Worm (Caenorhabditis elegans): ENCODE measurements around the gene cbs-1.

DNA sequence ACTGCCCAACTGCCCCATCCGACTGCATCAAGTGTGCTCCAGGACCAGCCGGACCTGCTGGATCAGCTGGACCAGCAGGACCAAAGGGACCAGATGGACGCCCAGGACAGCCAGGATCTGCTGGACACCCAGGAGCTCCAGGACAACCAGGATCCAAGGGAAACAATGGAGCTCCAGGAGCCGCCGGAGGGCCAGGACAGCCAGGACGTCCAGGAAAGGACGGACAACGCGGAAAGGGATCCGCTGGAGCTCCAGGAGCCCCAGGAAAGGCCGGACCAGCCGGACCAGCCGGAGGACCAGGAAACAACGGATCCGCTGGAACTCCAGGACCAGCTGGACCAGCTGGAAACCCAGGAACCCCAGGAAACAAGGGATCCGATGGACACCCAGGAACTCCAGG, 24.0 kb downstream of the cbs-1 start:
- TF ChIP-seq pbrm-1 (GFP tag; IDR thresholded peaks at IDR 0.05), result no peak
- TF ChIP-seq D2030.7 (GFP tag; IDR thresholded peaks at IDR 0.05), result no peak
- TF ChIP-seq nhr-90 (tag; optimal IDR thresholded peaks at IDR 0.05), result no peak
- no peak for TF ChIP-seq hmg-20 (GFP tag; IDR thresholded peaks at IDR 0.05)
- TF ChIP-seq efl-1 (GFP tag; optimal IDR thresholded peaks at IDR 0.05), result no peak
- TF ChIP-seq nhr-120 (GFP tag; IDR thresholded peaks at IDR 0.05), result no peak
- no peak for TF ChIP-seq cebp-2 (GFP tag; IDR thresholded peaks at IDR 0.05)
- TF ChIP-seq ama-1 (optimal IDR thresholded peaks at IDR 0.05), result no peak
- no peak for TF ChIP-seq ama-1 (GFP tag; optimal IDR thresholded peaks at IDR 0.05)
- TF ChIP-seq attf-3 (GFP tag; conservative IDR thresholded peaks at IDR 0.05), result no peak
- no peak for TF ChIP-seq ets-4 (GFP tag; optimal IDR thresholded peaks at IDR 0.05)
- TF ChIP-seq ztf-18 (tag; optimal IDR thresholded peaks at IDR 0.05), result no peak
- TF ChIP-seq B0019.2 (GFP tag; conservative IDR thresholded peaks at IDR 0.05), result no peak
- TF ChIP-seq snpc-4 (GFP tag; optimal IDR thresholded peaks at IDR 0.05), result no peak
- no peak for TF ChIP-seq snpc-4 (tag; optimal IDR thresholded peaks at IDR 0.05)

All from whole organism, young adult.